Worm (Caenorhabditis elegans): ENCODE data around the gene C46C11.4.
"Not testable (repeated sequence)": the region's sequence is repeated elsewhere in the genome, so short reads cannot be mapped to it uniquely, and the experiment has no call there.

C46C11.4 gene

ce11 chrX:4620019-4620418 lies 27.0 kb downstream of the C46C11.4 start:
- TF ChIP-seq zag-1 (tag; optimal IDR thresholded peaks at IDR 0.05) (peak; percentile 58), unc-55 (GFP tag; optimal IDR thresholded peaks at IDR 0.05) (peak; percentile 33), lin-11 (tag; optimal IDR thresholded peaks at IDR 0.05) (peak; percentile 31), lin-13 (GFP tag; optimal IDR thresholded peaks at IDR 0.05) (no peak), F13H6.1 (tag; optimal IDR thresholded peaks at IDR 0.05) (no peak)

ce11 chrX:4619582-4619981 lies 27.4 kb downstream of the C46C11.4 start, which contains the start of gene pqn-65:
pqn-65 (minus strand) TSS chrX:4619635.
- no peak for TF ChIP-seq nhr-10 (tag; optimal IDR thresholded peaks at IDR 0.05)
- TF ChIP-seq C34F6.9 (tag; optimal IDR thresholded peaks at IDR 0.05) = peak; percentile 28
- peak; percentile 76 for TF ChIP-seq nhr-129 (tag; optimal IDR thresholded peaks at IDR 0.05)
- TF ChIP-seq lsy-2 (tag; optimal IDR thresholded peaks at IDR 0.05) = peak in 1 of 2 experiments; percentile 9
- TF ChIP-seq unc-55 (GFP tag; optimal IDR thresholded peaks at IDR 0.05) = peak; percentile 57

ce11 chrX:4616832-4617231 lies 30.2 kb downstream of the C46C11.4 start:
- TF ChIP-seq nhr-129 (tag; optimal IDR thresholded peaks at IDR 0.05) (peak; percentile 42), nhr-6 (tag; optimal IDR thresholded peaks at IDR 0.05) (no peak), peb-1 (tag; optimal IDR thresholded peaks at IDR 0.05) (no peak), nhr-11 (tag; optimal IDR thresholded peaks at IDR 0.05) (no peak), unc-55 (GFP tag; optimal IDR thresholded peaks at IDR 0.05) (peak; percentile 51), lsy-2 (tag; optimal IDR thresholded peaks at IDR 0.05) (peak in 1 of 2 experiments; percentile 2)

ce11 chrX:4615034-4615433 lies 32.0 kb downstream of the C46C11.4 start:
- no peak for TF ChIP-seq lin-11 (tag; optimal IDR thresholded peaks at IDR 0.05)
- TF ChIP-seq mab-5 (tag; optimal IDR thresholded peaks at IDR 0.05) = no peak
- TF ChIP-seq ceh-16 (tag; optimal IDR thresholded peaks at IDR 0.05) = no peak
- no peak for TF ChIP-seq sma-3 (GFP tag; optimal IDR thresholded peaks at IDR 0.05)
- TF ChIP-seq F13H6.1 (tag; optimal IDR thresholded peaks at IDR 0.05) = no peak
- no peak for TF ChIP-seq mdl-1 (tag; optimal IDR thresholded peaks at IDR 0.05)
- TF ChIP-seq nhr-25 (tag; optimal IDR thresholded peaks at IDR 0.05) = no peak
- no peak for TF ChIP-seq crh-2 (tag; optimal IDR thresholded peaks at IDR 0.05)
- no peak for TF ChIP-seq R02D3.7 (tag; optimal IDR thresholded peaks at IDR 0.05)

ce11 chrX:4609635-4610034 lies 37.4 kb downstream of the C46C11.4 start:
- no peak for TF ChIP-seq Y55F3AM.14 (GFP tag; optimal IDR thresholded peaks at IDR 0.05)
- no peak for TF ChIP-seq R02D3.7 (tag; optimal IDR thresholded peaks at IDR 0.05)
- TF ChIP-seq gmeb-1 (tag; optimal IDR thresholded peaks at IDR 0.05) = no peak
- TF ChIP-seq fos-1 (tag; optimal IDR thresholded peaks at IDR 0.05) = no peak
- TF ChIP-seq ztf-4 (tag; optimal IDR thresholded peaks at IDR 0.05) = no peak
- no peak for TF ChIP-seq nhr-10 (tag; optimal IDR thresholded peaks at IDR 0.05)
- no peak for TF ChIP-seq nhr-12 (tag; optimal IDR thresholded peaks at IDR 0.05)
- no peak for TF ChIP-seq nhr-23 (tag; optimal IDR thresholded peaks at IDR 0.05)
- TF ChIP-seq dmd-4 (tag; optimal IDR thresholded peaks at IDR 0.05) = no peak
- no peak for TF ChIP-seq ceh-16 (tag; optimal IDR thresholded peaks at IDR 0.05)
- no peak for TF ChIP-seq nhr-21 (tag; optimal IDR thresholded peaks at IDR 0.05)
- no peak for TF ChIP-seq alr-1 (tag; optimal IDR thresholded peaks at IDR 0.05)

- TF ChIP-seq unc-39 (tag; optimal IDR thresholded peaks at IDR 0.05) (no peak), C34F6.9 (tag; optimal IDR thresholded peaks at IDR 0.05) (no peak), skn-1 (tag; optimal IDR thresholded peaks at IDR 0.05) (no peak), mbf-1 (tag; optimal IDR thresholded peaks at IDR 0.05) (no peak), alr-1 (tag; optimal IDR thresholded peaks at IDR 0.05) (no peak), ztf-11 (tag; optimal IDR thresholded peaks at IDR 0.05) (no peak)
Measured at ce11 chrX:4607300-4607699, 39.7 kb downstream of the C46C11.4 start.

ce11 chrX:4606389-4606880 lies 40.6 kb downstream of the C46C11.4 start:
- TF ChIP-seq ceh-16 (tag; optimal IDR thresholded peaks at IDR 0.05) = peak; percentile 66
- TF ChIP-seq C34F6.9 (tag; optimal IDR thresholded peaks at IDR 0.05) = peak; percentile 2
- peak; percentile 89 for TF ChIP-seq mab-5 (tag; optimal IDR thresholded peaks at IDR 0.05)
- TF ChIP-seq nhr-21 (tag; optimal IDR thresholded peaks at IDR 0.05) = peak; percentile 44
- TF ChIP-seq sma-9 (GFP tag; optimal IDR thresholded peaks at IDR 0.05) = peak; percentile 69
- not testable (repeated sequence) for TF ChIP-seq sma-9 (tag; optimal IDR thresholded peaks at IDR 0.05)
- peak; percentile 20 for TF ChIP-seq nhr-129 (tag; optimal IDR thresholded peaks at IDR 0.05)
- peak; percentile 58 for TF ChIP-seq nhr-25 (tag; optimal IDR thresholded peaks at IDR 0.05)
- peak; percentile 3 for TF ChIP-seq ztf-4 (tag; optimal IDR thresholded peaks at IDR 0.05)
- peak; percentile 18 for TF ChIP-seq nhr-23 (tag; optimal IDR thresholded peaks at IDR 0.05)
- TF ChIP-seq blmp-1 (tag; optimal IDR thresholded peaks at IDR 0.05; ENCODE audit: insufficient read depth) = peak; percentile 78
- TF ChIP-seq F13H6.1 (tag; optimal IDR thresholded peaks at IDR 0.05) = peak; percentile 96
- peak; percentile 69 for TF ChIP-seq crh-2 (tag; optimal IDR thresholded peaks at IDR 0.05)
- TF ChIP-seq fos-1 (tag; optimal IDR thresholded peaks at IDR 0.05) = peak; percentile 35
- peak; percentile 96 for TF ChIP-seq Y55F3AM.14 (GFP tag; optimal IDR thresholded peaks at IDR 0.05)
- peak; percentile 45 for TF ChIP-seq unc-55 (GFP tag; optimal IDR thresholded peaks at IDR 0.05)

All from whole organism, L2 larva.